Fruit fly (Drosophila melanogaster) whole organism, embryonic: ENCODE results near the gene cup.

ENCODE experiments used
- CG10147 ChIP-seq: fragments of 200-800 bp; sonication (Bioruptor generic); optimal IDR thresholded peaks from 2 replicates; lab custom pipeline; 2019; ENCODE audit warnings: missing biosample characterization, mild to moderate bottlenecking, missing genetic modification characterization, moderate library complexity
- CG10267 ChIP-seq: fragments of 200-800 bp; sonication (Bioruptor generic); optimal IDR thresholded peaks from 2 replicates; lab custom pipeline; 2018; ENCODE audit warnings: missing biosample characterization, mild to moderate bottlenecking, missing genetic modification characterization, moderate library complexity
- CG10366 ChIP-seq: fragments of 200-800 bp; sonication (Bioruptor generic); IDR thresholded peaks from 2 replicates; pipeline ENCODE4 v1.3.6; 2022; ENCODE audit warnings: missing biosample characterization, missing genetic modification characterization
- CG10431 ChIP-seq: fragments of 200-800 bp; sonication (Bioruptor generic); optimal IDR thresholded peaks from 3 replicates; lab custom pipeline; 2018; ENCODE audit warnings: missing biosample characterization, mild to moderate bottlenecking, missing genetic modification characterization
- CG11398 ChIP-seq: fragments of 200-800 bp; sonication (Bioruptor generic); optimal IDR thresholded peaks from 2 replicates; lab custom pipeline; 2016; ENCODE audit warnings: missing biosample characterization, missing genetic modification characterization
- CG11695 ChIP-seq: fragments of 200-800 bp; sonication (Bioruptor generic); IDR thresholded peaks from 3 replicates; pipeline ENCODE4 v1.3.6; 2022; ENCODE audit warnings: missing biosample characterization, missing genetic modification characterization
- CG12219 ChIP-seq: fragments of 200-800 bp; sonication (Bioruptor generic); optimal IDR thresholded peaks from 3 replicates; lab custom pipeline; 2018; ENCODE audit warnings: missing biosample characterization, mild to moderate bottlenecking, missing genetic modification characterization
- CG13287 ChIP-seq: fragments of 200-800 bp; sonication (Bioruptor generic); IDR thresholded peaks from 2 replicates; pipeline ENCODE4 v1.3.6; 2022; ENCODE audit warnings: missing biosample characterization, missing genetic modification characterization; ENCODE audit not compliant: partially characterized antibody
- CG13894 ChIP-seq: fragments of 200-800 bp; sonication (Bioruptor generic); optimal IDR thresholded peaks from 3 replicates; lab custom pipeline; 2018; ENCODE audit warnings: missing biosample characterization, mild to moderate bottlenecking, missing genetic modification characterization, moderate library complexity
- CG14014 ChIP-seq: fragments of 200-800 bp; sonication (Bioruptor generic); IDR thresholded peaks from 2 replicates; pipeline ENCODE4 v1.3.6; 2022; ENCODE audit warnings: missing biosample characterization, missing genetic modification characterization
- CG14050 ChIP-seq: fragments of 200-800 bp; sonication (Bioruptor generic); IDR thresholded peaks from 3 replicates; pipeline ENCODE4 v1.3.6; 2022; ENCODE audit warnings: missing biosample characterization, missing genetic modification characterization
- CG14710 ChIP-seq: fragments of 200-800 bp; sonication (Bioruptor generic); optimal IDR thresholded peaks from 3 replicates; lab custom pipeline; 2019; ENCODE audit warnings: missing biosample characterization, mild to moderate bottlenecking, missing genetic modification characterization, moderate library complexity
- CG14965 ChIP-seq: fragments of 200-800 bp; sonication (Bioruptor generic); optimal IDR thresholded peaks from 2 replicates; lab custom pipeline; 2016; ENCODE audit warnings: missing biosample characterization, missing genetic modification characterization, borderline replicate concordance
- CG17802 ChIP-seq: fragments of 200-800 bp; sonication (Bioruptor generic); optimal IDR thresholded peaks from 2 replicates; lab custom pipeline; 2018; ENCODE audit warnings: missing biosample characterization, mild to moderate bottlenecking, missing genetic modification characterization, moderate library complexity
- CG2129 ChIP-seq: fragments of 200-800 bp; sonication (Bioruptor generic); IDR thresholded peaks from 2 replicates; pipeline ENCODE4 v1.3.6; 2022; ENCODE audit warnings: missing biosample characterization, missing genetic modification characterization; ENCODE audit not compliant: partially characterized antibody
- CG2712 ChIP-seq: fragments of 200-800 bp; optimal IDR thresholded peaks from 3 replicates; lab custom pipeline; 2019; ENCODE audit warnings: missing biosample characterization, mild to moderate bottlenecking, missing genetic modification characterization, moderate library complexity
- CG32767 ChIP-seq: fragments of 200-800 bp; sonication (Bioruptor generic); IDR thresholded peaks from 2 replicates; pipeline ENCODE4 v1.3.6; 2022; ENCODE audit warnings: missing biosample characterization, missing genetic modification characterization
- CG34422 ChIP-seq: fragments of 200-800 bp; sonication (Bioruptor generic); IDR thresholded peaks from 3 replicates; pipeline ENCODE4 v1.3.6; 2022; ENCODE audit warnings: missing biosample characterization, missing genetic modification characterization
- CG4617 ChIP-seq: fragments of 200-800 bp; sonication (Bioruptor generic); optimal IDR thresholded peaks from 3 replicates; lab custom pipeline; 2016; ENCODE audit warnings: missing biosample characterization, missing genetic modification characterization, borderline replicate concordance
- CG4854 ChIP-seq: fragments of 200-800 bp; sonication (Bioruptor generic); optimal IDR thresholded peaks from 2 replicates; lab custom pipeline; 2016; ENCODE audit warnings: missing biosample characterization, missing genetic modification characterization, inconsistent platforms
- CG6689 ChIP-seq: fragments of 200-800 bp; sonication (Bioruptor generic); IDR thresholded peaks from 2 replicates; pipeline ENCODE4 v1.3.6; 2022; ENCODE audit warnings: missing biosample characterization, missing genetic modification characterization
- CG7745 ChIP-seq: fragments of 200-800 bp; sonication (Bioruptor generic); optimal IDR thresholded peaks from 2 replicates; lab custom pipeline; 2018; ENCODE audit warnings: missing biosample characterization, mild to moderate bottlenecking, missing genetic modification characterization, moderate library complexity
- CG8944 ChIP-seq: fragments of 200-800 bp; sonication (Bioruptor generic); optimal IDR thresholded peaks from 3 replicates; lab custom pipeline; 2016; ENCODE audit warnings: missing biosample characterization, missing genetic modification characterization
- CG9876 ChIP-seq: fragments of 200-800 bp; sonication (Bioruptor generic); optimal IDR thresholded peaks from 2 replicates; lab custom pipeline; 2016; ENCODE audit warnings: missing biosample characterization, missing genetic modification characterization
- Dp ChIP-seq: fragments of 200-800 bp; sonication (Bioruptor generic); optimal IDR thresholded peaks from 2 replicates; lab custom pipeline; 2018; ENCODE audit warnings: missing biosample characterization, mild to moderate bottlenecking, missing genetic modification characterization, moderate library complexity
- Ets97D ChIP-seq: fragments of 200-800 bp; sonication (Bioruptor generic); optimal IDR thresholded peaks from 3 replicates; lab custom pipeline; 2016; ENCODE audit warnings: missing biosample characterization, missing genetic modification characterization
- MBD-R2 ChIP-seq: fragments of 200-800 bp; sonication (Bioruptor generic); IDR thresholded peaks from 2 replicates; pipeline ENCODE4 v1.3.6; 2022; ENCODE audit warnings: missing biosample characterization, missing genetic modification characterization
- Med ChIP-seq: fragments of 200-800 bp; sonication (Bioruptor generic); peaks from one replicate; lab custom pipeline; 2016; ENCODE audit warnings: missing biosample characterization, missing genetic modification characterization, mild to moderate bottlenecking, inconsistent platforms, moderate library complexity
- PHDP ChIP-seq: fragments of 200-800 bp; sonication (Bioruptor generic); optimal IDR thresholded peaks from 3 replicates; lab custom pipeline; 2018; ENCODE audit warnings: missing biosample characterization, mild to moderate bottlenecking, missing genetic modification characterization, moderate library complexity
- Rx ChIP-seq: fragments of 200-800 bp; sonication (Bioruptor generic); IDR thresholded peaks from 2 replicates; pipeline ENCODE4 v1.3.6; 2022; ENCODE audit warnings: missing biosample characterization, missing genetic modification characterization
- Ssrp ChIP-seq: fragments of 200-800 bp; sonication (Bioruptor generic); optimal IDR thresholded peaks from 2 replicates; lab custom pipeline; 2018; ENCODE audit warnings: missing biosample characterization, mild to moderate bottlenecking, missing genetic modification characterization, moderate library complexity
- YL-1 ChIP-seq: fragments of 200-800 bp; sonication (Bioruptor generic); optimal IDR thresholded peaks from 3 replicates; lab custom pipeline; 2017; ENCODE audit warnings: missing biosample characterization, mild to moderate bottlenecking, missing genetic modification characterization
- aop ChIP-seq: fragments of 200-800 bp; sonication (Bioruptor generic); IDR thresholded peaks from 2 replicates; pipeline ENCODE4 v1.3.6; 2022; ENCODE audit warnings: missing biosample characterization, missing genetic modification characterization
- chif ChIP-seq, 2 experiments: fragments of 200-800 bp; sonication (Bioruptor generic); optimal IDR thresholded peaks; 3 replicates each; lab custom pipeline; 2016; ENCODE audit warnings: missing biosample characterization in 2 of 2, missing genetic modification characterization in 2 of 2
- croc ChIP-seq: fragments of 200-800 bp; sonication (Bioruptor generic); conservative IDR thresholded peaks from 3 replicates; pipeline ENCODE4 v1.3.6; 2022; ENCODE audit warnings: missing biosample characterization, missing genetic modification characterization
- cwo ChIP-seq: fragments of 200-800 bp; sonication (Bioruptor generic); optimal IDR thresholded peaks from 3 replicates; lab custom pipeline; 2017; ENCODE audit warnings: missing biosample characterization, missing genetic modification characterization, mild to moderate bottlenecking, moderate library complexity, missing genetic modification reagents
- dm ChIP-seq: fragments of 200-800 bp; sonication (Bioruptor generic); optimal IDR thresholded peaks from 3 replicates; lab custom pipeline; 2016; ENCODE audit warnings: missing biosample characterization, missing genetic modification characterization
- gfzf ChIP-seq: fragments of 200-800 bp; sonication (Bioruptor generic); optimal IDR thresholded peaks from 2 replicates; lab custom pipeline; 2016; ENCODE audit warnings: missing biosample characterization, mild to moderate bottlenecking, missing genetic modification characterization, moderate library complexity
- gsb ChIP-seq: fragments of 200-800 bp; sonication (Bioruptor generic); IDR thresholded peaks from 2 replicates; pipeline ENCODE4 v1.3.6; 2022; ENCODE audit warnings: missing biosample characterization, missing genetic modification characterization
- knrl ChIP-seq: fragments of 200-800 bp; sonication (Bioruptor generic); IDR thresholded peaks from 3 replicates; pipeline ENCODE4 v1.3.6; 2022; ENCODE audit warnings: missing biosample characterization, missing genetic modification characterization; ENCODE audit not compliant: partially characterized antibody
- lab ChIP-seq: fragments of 200-800 bp; sonication (Bioruptor generic); optimal IDR thresholded peaks from 3 replicates; lab custom pipeline; 2017; ENCODE audit warnings: missing biosample characterization, missing genetic modification characterization, mild to moderate bottlenecking, moderate library complexity, missing genetic modification reagents
- maf-S ChIP-seq: fragments of 200-800 bp; sonication (Bioruptor generic); optimal IDR thresholded peaks from 2 replicates; lab custom pipeline; 2016; ENCODE audit warnings: missing biosample characterization, missing genetic modification characterization
- mld ChIP-seq: fragments of 200-800 bp; sonication (Bioruptor generic); IDR thresholded peaks from 3 replicates; pipeline ENCODE4 v1.3.6; 2022; ENCODE audit warnings: missing biosample characterization, missing genetic modification characterization; ENCODE audit not compliant: partially characterized antibody
- otp ChIP-seq: fragments of 200-800 bp; sonication (Bioruptor generic); IDR thresholded peaks from 3 replicates; pipeline ENCODE4, ENCODE4 v1.3.6; 2022; ENCODE audit warnings: missing biosample characterization, missing genetic modification characterization
- p53 ChIP-seq: fragments of 200-800 bp; sonication (Bioruptor generic); optimal IDR thresholded peaks from 2 replicates; lab custom pipeline; 2016; ENCODE audit warnings: missing biosample characterization, missing genetic modification characterization
- sens-2 ChIP-seq: fragments of 200-800 bp; sonication (Bioruptor generic); IDR thresholded peaks from 2 replicates; pipeline ENCODE4 v1.3.6; 2022; ENCODE audit warnings: missing biosample characterization, missing genetic modification characterization
- sima ChIP-seq: fragments of 200-800 bp; sonication (Bioruptor generic); optimal IDR thresholded peaks from 2 replicates; lab custom pipeline; 2016; ENCODE audit warnings: missing biosample characterization, missing genetic modification characterization
- stwl ChIP-seq: fragments of 200-800 bp; sonication (Bioruptor generic); optimal IDR thresholded peaks from 3 replicates; lab custom pipeline; 2018; ENCODE audit warnings: missing biosample characterization, mild to moderate bottlenecking, missing genetic modification characterization, moderate library complexity
- vnd ChIP-seq: fragments of 200-800 bp; sonication (Bioruptor generic); IDR thresholded peaks from 3 replicates; pipeline ENCODE4 v1.3.6; 2022; ENCODE audit warnings: missing biosample characterization, missing genetic modification characterization; ENCODE audit not compliant: partially characterized antibody

cup gene

dm6 chr2L:6657969-6658748, 5.3 kb upstream of the cup start, which contains the start of the genes CG31636 and Ube4A:
Gene CG31636 (minus strand): TSS chr2L:6658152.
Gene Ube4A (plus strand): TSS chr2L:6658517.
- TF ChIP-seq CG10366 (GFP tag; lab: Robert Waterston, UW): no peak
- no peak for TF ChIP-seq Ets97D (GFP tag; lab: Kevin White, UChicago)
- TF ChIP-seq YL-1 (GFP tag; lab: Kevin White, UChicago): peak; percentile 30
- TF ChIP-seq Med (GFP tag; lab: Kevin White, UChicago): peak; percentile 75
- peak; percentile 22 for TF ChIP-seq CG10267 (tag; lab: Kevin White, UChicago)
- TF ChIP-seq CG2712 (tag; lab: Kevin White, UChicago): no peak
- TF ChIP-seq stwl (tag; lab: Kevin White, UChicago): peak; percentile 42
- 0 out of 2 replicates have a peak, but pooled peaks have one; percentile 19 for TF ChIP-seq CG13287 (GFP tag; lab: Robert Waterston, UW)
- TF ChIP-seq CG11398: no peak
- no peak for TF ChIP-seq aop (GFP tag; lab: Robert Waterston, UW)
- TF ChIP-seq gfzf (GFP tag; lab: Kevin White, UChicago): peak; percentile 74
- TF ChIP-seq CG10431 (GFP tag; lab: Kevin White, UChicago): no peak
- no peak for TF ChIP-seq p53
- TF ChIP-seq CG14050 (GFP tag; lab: Robert Waterston, UW): no peak
- TF ChIP-seq Ssrp (tag; lab: Kevin White, UChicago): no peak
- peak; percentile 94 for TF ChIP-seq Dp (GFP tag; lab: Kevin White, UChicago)
- TF ChIP-seq CG14014 (GFP tag; lab: Robert Waterston, UW): no peak
- TF ChIP-seq dm (GFP tag; lab: Kevin White, UChicago): no peak
- no peak for TF ChIP-seq chif (GFP tag; optimal IDR thresholded peaks at IDR 0.05; lab: Kevin White, UChicago)
- TF ChIP-seq sima (GFP tag; lab: Kevin White, UChicago): no peak
- TF ChIP-seq CG6689 (GFP tag; lab: Robert Waterston, UW): no peak
- no peak for TF ChIP-seq CG32767 (GFP tag; lab: Robert Waterston, UW)
- TF ChIP-seq CG7745 (tag; lab: Kevin White, UChicago): peak; percentile 86
- TF ChIP-seq CG17802: peak; percentile 24
- TF ChIP-seq MBD-R2 (GFP tag; lab: Robert Waterston, UW): peak; percentile 66
- no peak for TF ChIP-seq knrl (GFP tag; lab: Robert Waterston, UW)
- no peak for TF ChIP-seq CG34422 (GFP tag; lab: Robert Waterston, UW)
- no peak for TF ChIP-seq maf-S (GFP tag; lab: Kevin White, UChicago)
- TF ChIP-seq sens-2: 0 out of 2 replicates have a peak, but pooled peaks have one; percentile 26
- no peak for TF ChIP-seq lab (GFP tag; lab: Kevin White, UChicago)
- TF ChIP-seq CG9876 (GFP tag; lab: Kevin White, UChicago): no peak
- TF ChIP-seq gsb (GFP tag; lab: Robert Waterston, UW): no peak
- no peak for TF ChIP-seq croc (GFP tag; lab: Robert Waterston, UW)
- TF ChIP-seq CG13894 (tag; lab: Kevin White, UChicago): no peak
- TF ChIP-seq CG2129: no peak
- TF ChIP-seq otp: no peak
- TF ChIP-seq CG14965: no peak
- TF ChIP-seq PHDP (tag; lab: Kevin White, UChicago): no peak
- TF ChIP-seq CG11695 (GFP tag; lab: Robert Waterston, UW): no peak
- TF ChIP-seq CG4617 (GFP tag; lab: Kevin White, UChicago): peak; percentile 88
- TF ChIP-seq CG14710 (tag; lab: Kevin White, UChicago): peak; percentile 11
- TF ChIP-seq Rx (GFP tag; lab: Robert Waterston, UW): no peak
- no peak for TF ChIP-seq CG12219 (GFP tag; lab: Kevin White, UChicago)
- no peak for TF ChIP-seq mld
- no peak for TF ChIP-seq CG8944
- no peak for TF ChIP-seq cwo
- 0 out of 3 replicates have a peak, but pooled peaks have one; percentile 37 for TF ChIP-seq vnd
- no peak for TF ChIP-seq CG4854
- no peak for TF ChIP-seq CG10147 (GFP tag; lab: Kevin White, UChicago)
